Worm (Caenorhabditis elegans): Measurements from ENCODE around the gene C47E8.9.

ce11 chrV:14684359-14685312 lies 21.5 kb downstream of the C47E8.9 start, which contains the start of gene hsp-90:
- TF ChIP-seq unc-39 (tag; optimal IDR thresholded peaks at IDR 0.05) (no peak), nhr-77 (tag; optimal IDR thresholded peaks at IDR 0.05) (no peak)

Measured in whole organism, L4 larva.